Fruit fly (Drosophila melanogaster): Measurements from ENCODE around the gene CG15399.

Gene CG15399

dm6 chr2L:2750337-2751084, 21.1 kb downstream of the CG15399 start (continued):
- TF ChIP-seq CG17359 (tag; optimal IDR thresholded peaks at IDR 0.05) (peak; percentile 84), CG11085 (GFP tag; IDR thresholded peaks at IDR 0.05) (no peak), al (GFP tag; IDR thresholded peaks at IDR 0.05) (no peak), Lhr (GFP tag; optimal IDR thresholded peaks at IDR 0.05) (no peak), h (optimal IDR thresholded peaks at IDR 0.05) (no peak), Atf6 (GFP tag; IDR thresholded peaks at IDR 0.05) (no peak), H15 (GFP tag; IDR thresholded peaks at IDR 0.05) (no peak), ap (GFP tag; IDR thresholded peaks at IDR 0.05) (no peak), Bdp1 (GFP tag; optimal IDR thresholded peaks at IDR 0.05) (peak; percentile 53), Sox100B (GFP tag; optimal IDR thresholded peaks at IDR 0.05) (peak; percentile 81), slp2 (GFP tag; optimal IDR thresholded peaks at IDR 0.05) (peak; percentile 79), CG9437 (GFP tag; optimal IDR thresholded peaks at IDR 0.05) (peak; percentile 57), CG2712 (tag; optimal IDR thresholded peaks at IDR 0.05) (peak; percentile 87), hth (optimal IDR thresholded peaks at IDR 0.05) (no peak), CG31388 (GFP tag; optimal IDR thresholded peaks at IDR 0.05) (no peak), slbo (GFP tag; IDR thresholded peaks at IDR 0.05) (no peak), gce (GFP tag; IDR thresholded peaks at IDR 0.05) (no peak), CG17612 (GFP tag; IDR thresholded peaks at IDR 0.05) (no peak), CG18476 (GFP tag; optimal IDR thresholded peaks at IDR 0.05) (peak; percentile 48), Lim3 (GFP tag; IDR thresholded peaks at IDR 0.05) (no peak), pan (optimal IDR thresholded peaks at IDR 0.05) (no peak), pan (GFP tag; optimal IDR thresholded peaks at IDR 0.05 in 1 of 2, IDR thresholded peaks at IDR 0.05 in 1 of 2) (no peak), Drgx (GFP tag; IDR thresholded peaks at IDR 0.05) (no peak), CG31365 (tag; optimal IDR thresholded peaks at IDR 0.05) (peak; percentile 79), HHEX (GFP tag; optimal IDR thresholded peaks at IDR 0.05) (peak; percentile 86), onecut (GFP tag; IDR thresholded peaks at IDR 0.05) (peak; percentile 70), CG12299 (tag; optimal IDR thresholded peaks at IDR 0.05) (no peak), NC2α (GFP tag; optimal IDR thresholded peaks at IDR 0.05) (peak; percentile 19), z (GFP tag; IDR thresholded peaks at IDR 0.05) (no peak), CG11696 (GFP tag; IDR thresholded peaks at IDR 0.05) (no peak), Doc3 (GFP tag; IDR thresholded peaks at IDR 0.05; ENCODE audit: partially characterized antibody) (no peak), cg (GFP tag; optimal IDR thresholded peaks at IDR 0.05) (no peak), CG3163 (GFP tag; optimal IDR thresholded peaks at IDR 0.05) (peak; percentile 55), fd3F (GFP tag; optimal IDR thresholded peaks at IDR 0.05) (peak; percentile 68), esg (GFP tag; conservative IDR thresholded peaks at IDR 0.05) (no peak), Hand (GFP tag; optimal IDR thresholded peaks at IDR 0.05) (peak; percentile 68), Spps (tag; optimal IDR thresholded peaks at IDR 0.05) (peak; percentile 45), sob (GFP tag; IDR thresholded peaks at IDR 0.05) (no peak), fu2 (GFP tag; optimal IDR thresholded peaks at IDR 0.05) (peak; percentile 69), sim (GFP tag; IDR thresholded peaks at IDR 0.05) (no peak), CG17186 (GFP tag; optimal IDR thresholded peaks at IDR 0.05) (no peak), CG7372 (GFP tag; IDR thresholded peaks at IDR 0.05) (no peak), ac (GFP tag; optimal IDR thresholded peaks at IDR 0.05) (peak; percentile 31), cwo (GFP tag; optimal IDR thresholded peaks at IDR 0.05) (peak; percentile 88), tap (tag; optimal IDR thresholded peaks at IDR 0.05) (peak; percentile 77), CG6272 (GFP tag; IDR thresholded peaks at IDR 0.05) (peak; percentile 75), CG10654 (GFP tag; optimal IDR thresholded peaks at IDR 0.05) (peak; percentile 66), HmgD (GFP tag; optimal IDR thresholded peaks at IDR 0.05) (peak; percentile 52), Dfd (GFP tag; optimal IDR thresholded peaks at IDR 0.05) (no peak), CG5245 (GFP tag; optimal IDR thresholded peaks at IDR 0.05) (peak; percentile 63), Ssrp (tag; optimal IDR thresholded peaks at IDR 0.05) (peak; percentile 60), Dp (GFP tag; optimal IDR thresholded peaks at IDR 0.05) (peak; percentile 0)

Measured in whole organism, embryonic.